Fruit fly (Drosophila melanogaster) whole organism, embryonic: ENCODE measurements around the gene CG18766.

ENCODE experiments used
- Bdp1 ChIP-seq: fragments of 200-800 bp; sonication (Bioruptor generic); optimal IDR thresholded peaks from 3 replicates; lab custom pipeline; 2016; ENCODE audit warnings: missing biosample characterization, missing genetic modification characterization
- CG10321 ChIP-seq: fragments of 200-800 bp; sonication (Bioruptor generic); IDR thresholded peaks from 2 replicates; pipeline ENCODE4 v1.3.6; 2022; ENCODE audit warnings: missing biosample characterization, missing genetic modification characterization
- CG12104 ChIP-seq: fragments of 200-800 bp; sonication (Bioruptor generic); optimal IDR thresholded peaks from 3 replicates; lab custom pipeline; 2016; ENCODE audit warnings: missing biosample characterization, missing genetic modification characterization
- CG12236 ChIP-seq: fragments of 200-800 bp; sonication (Bioruptor generic); optimal IDR thresholded peaks from 2 replicates; lab custom pipeline; 2016; ENCODE audit warnings: missing biosample characterization, missing genetic modification characterization
- CG15479 ChIP-seq: fragments of 200-800 bp; sonication (Bioruptor generic); optimal IDR thresholded peaks from 3 replicates; lab custom pipeline; 2019; ENCODE audit warnings: missing biosample characterization, mild to moderate bottlenecking, missing genetic modification characterization, moderate library complexity
- CG17612 ChIP-seq: fragments of 200-800 bp; sonication (Bioruptor generic); IDR thresholded peaks from 2 replicates; pipeline ENCODE4 v1.3.6; 2022; ENCODE audit warnings: missing biosample characterization, missing genetic modification characterization
- CG2116 ChIP-seq: fragments of 200-800 bp; sonication (Bioruptor generic); optimal IDR thresholded peaks from 3 replicates; lab custom pipeline; 2018; ENCODE audit warnings: missing biosample characterization, mild to moderate bottlenecking, missing genetic modification characterization
- CG2712 ChIP-seq: fragments of 200-800 bp; optimal IDR thresholded peaks from 3 replicates; lab custom pipeline; 2019; ENCODE audit warnings: missing biosample characterization, mild to moderate bottlenecking, missing genetic modification characterization, moderate library complexity
- CG31365 ChIP-seq: fragments of 200-800 bp; sonication (Bioruptor generic); optimal IDR thresholded peaks from 2 replicates; lab custom pipeline; 2018; ENCODE audit warnings: missing biosample characterization, mild to moderate bottlenecking, missing genetic modification characterization
- CG3163 ChIP-seq: fragments of 200-800 bp; sonication (Bioruptor generic); optimal IDR thresholded peaks from 3 replicates; lab custom pipeline; 2016; ENCODE audit warnings: missing biosample characterization, missing genetic modification characterization
- CG32772 ChIP-seq: fragments of 200-800 bp; sonication (Bioruptor generic); IDR thresholded peaks from 2 replicates; pipeline ENCODE4 v1.3.6; 2022; ENCODE audit warnings: missing biosample characterization, missing genetic modification characterization
- CG3847 ChIP-seq: fragments of 200-800 bp; sonication (Bioruptor generic); IDR thresholded peaks from 2 replicates; pipeline ENCODE4 v1.3.6; 2022; ENCODE audit warnings: missing biosample characterization, missing genetic modification characterization
- CG4404 ChIP-seq: fragments of 200-800 bp; sonication (Bioruptor generic); IDR thresholded peaks from 2 replicates; pipeline ENCODE4 v1.3.6; 2022; ENCODE audit warnings: missing biosample characterization, missing genetic modification characterization
- CG4424 ChIP-seq: fragments of 200-800 bp; sonication (Bioruptor generic); optimal IDR thresholded peaks from 3 replicates; lab custom pipeline; 2016; ENCODE audit warnings: missing biosample characterization, missing genetic modification characterization
- CG4730 ChIP-seq: fragments of 200-800 bp; sonication (Bioruptor generic); IDR thresholded peaks from 2 replicates; pipeline ENCODE4 v1.3.6; 2022; ENCODE audit warnings: missing biosample characterization, missing genetic modification characterization
- CG6765 ChIP-seq: fragments of 200-800 bp; sonication (Bioruptor generic); optimal IDR thresholded peaks from 3 replicates; lab custom pipeline; 2017; ENCODE audit warnings: missing biosample characterization, mild to moderate bottlenecking, missing genetic modification characterization
- CG7372 ChIP-seq: fragments of 200-800 bp; sonication (Bioruptor generic); IDR thresholded peaks from 2 replicates; pipeline ENCODE4 v1.3.6; 2022; ENCODE audit warnings: missing biosample characterization, missing genetic modification characterization
- CG7928 ChIP-seq: fragments of 200-800 bp; sonication (Bioruptor generic); optimal IDR thresholded peaks from 2 replicates; lab custom pipeline; 2017; ENCODE audit warnings: missing biosample characterization, mild to moderate bottlenecking, missing genetic modification characterization
- D19B ChIP-seq: fragments of 200-800 bp; sonication (Bioruptor generic); optimal IDR thresholded peaks from 2 replicates; lab custom pipeline; 2017; ENCODE audit warnings: missing biosample characterization, mild to moderate bottlenecking, missing genetic modification characterization
- Doc3 ChIP-seq: fragments of 200-800 bp; sonication (Bioruptor generic); IDR thresholded peaks from 3 replicates; pipeline ENCODE4 v1.3.6; 2022; ENCODE audit warnings: missing biosample characterization, missing genetic modification characterization; ENCODE audit not compliant: partially characterized antibody
- Dp ChIP-seq: fragments of 200-800 bp; sonication (Bioruptor generic); optimal IDR thresholded peaks from 2 replicates; lab custom pipeline; 2018; ENCODE audit warnings: missing biosample characterization, mild to moderate bottlenecking, missing genetic modification characterization, moderate library complexity
- HLH54F ChIP-seq: fragments of 200-800 bp; sonication (Bioruptor generic); optimal IDR thresholded peaks from 3 replicates; lab custom pipeline; 2016; ENCODE audit warnings: missing biosample characterization, missing genetic modification characterization
- Hr39 ChIP-seq: fragments of >200 bp; optimal IDR thresholded peaks from 2 replicates; lab custom pipeline; 2017
- MBD-R2 ChIP-seq: fragments of 200-800 bp; sonication (Bioruptor generic); IDR thresholded peaks from 2 replicates; pipeline ENCODE4 v1.3.6; 2022; ENCODE audit warnings: missing biosample characterization, missing genetic modification characterization
- MTF-1 ChIP-seq: fragments of 200-800 bp; sonication (Bioruptor generic); optimal IDR thresholded peaks from 2 replicates; lab custom pipeline; 2018; ENCODE audit warnings: missing biosample characterization, mild to moderate bottlenecking, missing genetic modification characterization, borderline replicate concordance
- Mes4 ChIP-seq: fragments of 200-800 bp; sonication (Bioruptor generic); optimal IDR thresholded peaks from 2 replicates; lab custom pipeline; 2016; ENCODE audit warnings: missing biosample characterization, missing genetic modification characterization
- NK7.1 ChIP-seq: fragments of 200-800 bp; sonication (Bioruptor generic); optimal IDR thresholded peaks from 3 replicates; lab custom pipeline; 2016; ENCODE audit warnings: missing biosample characterization, missing genetic modification characterization
- NfI ChIP-seq: fragments of 200-800 bp; sonication (Bioruptor generic); optimal IDR thresholded peaks from 3 replicates; lab custom pipeline; 2018; ENCODE audit warnings: missing biosample characterization, mild to moderate bottlenecking, missing genetic modification characterization, moderate library complexity
- Ssrp ChIP-seq: fragments of 200-800 bp; sonication (Bioruptor generic); optimal IDR thresholded peaks from 2 replicates; lab custom pipeline; 2018; ENCODE audit warnings: missing biosample characterization, mild to moderate bottlenecking, missing genetic modification characterization, moderate library complexity
- Usf ChIP-seq: fragments of 200-800 bp; sonication (Bioruptor generic); optimal IDR thresholded peaks from 2 replicates; lab custom pipeline; 2017; ENCODE audit warnings: missing genotype, missing biosample characterization, missing genetic modification characterization
- al ChIP-seq: fragments of 200-800 bp; sonication (Bioruptor generic); IDR thresholded peaks from 2 replicates; pipeline ENCODE4 v1.3.6; 2022; ENCODE audit warnings: missing biosample characterization, missing genetic modification characterization
- ap ChIP-seq: fragments of 200-800 bp; sonication (Bioruptor generic); IDR thresholded peaks from 2 replicates; pipeline ENCODE4 v1.3.6; 2022; ENCODE audit warnings: missing biosample characterization, missing genetic modification characterization
- az2 ChIP-seq: fragments of 200-800 bp; sonication (Bioruptor generic); optimal IDR thresholded peaks from 3 replicates; lab custom pipeline; 2016; ENCODE audit warnings: missing biosample characterization, missing genetic modification characterization
- bowl ChIP-seq: fragments of 200-800 bp; sonication (Bioruptor generic); IDR thresholded peaks from 2 replicates; pipeline ENCODE4 v1.3.6; 2022; ENCODE audit warnings: missing biosample characterization, missing genetic modification characterization
- crp ChIP-seq, 2 experiments: fragments of 200-800 bp; sonication (Bioruptor generic); optimal IDR thresholded peaks; 2 replicates in 1 of 2; 3 replicates in 1 of 2; lab custom pipeline; 2017; ENCODE audit warnings: missing biosample characterization in 2 of 2, missing genetic modification characterization in 2 of 2, mild to moderate bottlenecking in 1 of 2, moderate library complexity in 1 of 2
- dan ChIP-seq: fragments of 200-800 bp; sonication (Bioruptor generic); IDR thresholded peaks from 2 replicates; pipeline ENCODE4 v1.3.6; 2022; ENCODE audit warnings: missing biosample characterization, missing genetic modification characterization
- eve ChIP-seq, 2 experiments: fragments of >200 bp; optimal IDR thresholded peaks; 2 replicates each; lab custom pipeline; 2017; ENCODE audit warnings: missing biosample characterization in 2 of 2, missing genetic modification characterization in 2 of 2
- exex ChIP-seq: fragments of 200-800 bp; sonication (Bioruptor generic); optimal IDR thresholded peaks from 4 replicates; lab custom pipeline; 2018; ENCODE audit warnings: missing biosample characterization, mild to moderate bottlenecking, missing genetic modification characterization, moderate library complexity
- fu2 ChIP-seq: fragments of 200-800 bp; sonication (Bioruptor generic); optimal IDR thresholded peaks from 2 replicates; lab custom pipeline; 2016; ENCODE audit warnings: missing biosample characterization, missing genetic modification characterization
- h ChIP-seq: fragments of >200 bp; optimal IDR thresholded peaks from 2 replicates; lab custom pipeline; 2017
- ken ChIP-seq: fragments of 200-800 bp; sonication (Bioruptor generic); IDR thresholded peaks from 3 replicates; pipeline ENCODE4 v1.3.6; 2022; ENCODE audit warnings: missing biosample characterization, missing genetic modification characterization
- lola ChIP-seq, 3 experiments: fragments of >200 bp in 2 of 3; fragments of 200-800 bp in 1 of 3; sonication (Bioruptor generic) in 1 of 3; optimal IDR thresholded peaks; 2 replicates each; lab custom pipeline; 2017 to 2019; ENCODE audit warnings: missing biosample characterization in 3 of 3, missing genetic modification characterization in 3 of 3, mild to moderate bottlenecking in 1 of 3, moderate library complexity in 1 of 3
- mld ChIP-seq: fragments of 200-800 bp; sonication (Bioruptor generic); IDR thresholded peaks from 3 replicates; pipeline ENCODE4 v1.3.6; 2022; ENCODE audit warnings: missing biosample characterization, missing genetic modification characterization; ENCODE audit not compliant: partially characterized antibody
- otp ChIP-seq: fragments of 200-800 bp; sonication (Bioruptor generic); IDR thresholded peaks from 3 replicates; pipeline ENCODE4, ENCODE4 v1.3.6; 2022; ENCODE audit warnings: missing biosample characterization, missing genetic modification characterization
- psq ChIP-seq: fragments of 200-800 bp; sonication (Bioruptor generic); optimal IDR thresholded peaks from 2 replicates; lab custom pipeline; 2017; ENCODE audit warnings: missing biosample characterization, missing genetic modification characterization
- trem ChIP-seq: fragments of 200-800 bp; optimal IDR thresholded peaks from 3 replicates; lab custom pipeline; 2019; ENCODE audit warnings: missing biosample characterization, mild to moderate bottlenecking, missing genetic modification characterization, moderate library complexity
- wdn ChIP-seq: fragments of 200-800 bp; sonication (Bioruptor generic); IDR thresholded peaks from 2 replicates; pipeline ENCODE4 v1.3.6; 2022; ENCODE audit warnings: missing biosample characterization, missing genetic modification characterization
- wor ChIP-seq: fragments of 200-800 bp; sonication (Bioruptor generic); IDR thresholded peaks from 2 replicates; pipeline ENCODE4 v1.3.6; 2022; ENCODE audit warnings: missing biosample characterization, missing genetic modification characterization
- yki ChIP-seq: fragments of >200 bp; optimal IDR thresholded peaks from 3 replicates; lab custom pipeline; 2018
- zf30C ChIP-seq: fragments of 200-800 bp; sonication (Bioruptor generic); optimal IDR thresholded peaks from 3 replicates; lab custom pipeline; 2018; ENCODE audit warnings: missing biosample characterization, mild to moderate bottlenecking, missing genetic modification characterization
- zfh2 ChIP-seq: fragments of 200-800 bp; sonication (Bioruptor generic); optimal IDR thresholded peaks from 2 replicates; lab custom pipeline; 2016; ENCODE audit warnings: missing biosample characterization, missing genetic modification characterization

CG18766 gene

dm6 chr3R:27274533-27275447 is 29.7 kb upstream of the CG18766 start, which contains the start of gene CG5938 (continued):
- no peak for TF ChIP-seq al
- TF ChIP-seq crp (GFP tag; optimal IDR thresholded peaks at IDR 0.05; lab: Kevin White, UChicago) = peak; percentile 29 to 88
- TF ChIP-seq ap (GFP tag; lab: Robert Waterston, UW) = no peak
- TF ChIP-seq CG7928 (GFP tag; lab: Kevin White, UChicago) = no peak
- no peak for TF ChIP-seq NK7.1
- TF ChIP-seq MBD-R2 (GFP tag; lab: Robert Waterston, UW) = peak; percentile 38; the same call in 1 of the 2 replicates
- TF ChIP-seq az2 (GFP tag; lab: Kevin White, UChicago) = peak; percentile 15
- TF ChIP-seq CG10321 = no peak
- TF ChIP-seq CG3163 (GFP tag; lab: Kevin White, UChicago) = no peak
- TF ChIP-seq ken (GFP tag; lab: Robert Waterston, UW) = 0 out of 3 replicates have a peak, but pooled peaks have one; percentile 13
- no peak for TF ChIP-seq CG17612 (GFP tag; lab: Robert Waterston, UW)
- TF ChIP-seq D19B (GFP tag; lab: Kevin White, UChicago) = no peak
- TF ChIP-seq CG12236 (GFP tag; lab: Kevin White, UChicago) = no peak
- TF ChIP-seq wor (GFP tag; lab: Robert Waterston, UW) = no peak
- no peak for TF ChIP-seq psq (GFP tag; lab: Kevin White, UChicago)
- no peak for TF ChIP-seq Doc3 (GFP tag; lab: Robert Waterston, UW)
- peak; percentile 47 for TF ChIP-seq NfI (GFP tag; lab: Kevin White, UChicago)
- TF ChIP-seq trem (tag; lab: Kevin White, UChicago) = peak; percentile 92
- no peak for TF ChIP-seq CG31365
- TF ChIP-seq wdn (GFP tag; lab: Robert Waterston, UW) = no peak
- peak; percentile 66 for TF ChIP-seq Dp
- no peak for TF ChIP-seq Bdp1 (GFP tag; lab: Kevin White, UChicago)
- TF ChIP-seq CG3847 = peak; percentile 44
- peak; percentile 38 for TF ChIP-seq CG4424 (GFP tag; lab: Kevin White, UChicago)
- TF ChIP-seq h (lab: Kevin White, UChicago) = no peak
- peak; percentile 53 for TF ChIP-seq CG15479
- TF ChIP-seq bowl = no peak
- TF ChIP-seq zfh2 (GFP tag; lab: Kevin White, UChicago) = no peak
- no peak for TF ChIP-seq CG6765
- TF ChIP-seq zf30C (GFP tag; lab: Kevin White, UChicago) = no peak
- no peak for TF ChIP-seq CG7372 (GFP tag; lab: Robert Waterston, UW)
- TF ChIP-seq lola (GFP tag; optimal IDR thresholded peaks at IDR 0.05; lab: Kevin White, UChicago) = peak in 1 of 3 experiments; percentile 20
- TF ChIP-seq mld (GFP tag; lab: Robert Waterston, UW) = no peak
- no peak for TF ChIP-seq dan (GFP tag; lab: Robert Waterston, UW)
- TF ChIP-seq Ssrp = peak; percentile 21
- no peak for TF ChIP-seq eve (GFP tag; optimal IDR thresholded peaks at IDR 0.05; lab: Kevin White, UChicago)
- no peak for TF ChIP-seq exex (tag; lab: Kevin White, UChicago)
- TF ChIP-seq Mes4 (GFP tag; lab: Kevin White, UChicago) = no peak
- TF ChIP-seq CG2116 (GFP tag; lab: Kevin White, UChicago) = peak; percentile 39
- no peak for TF ChIP-seq CG32772 (GFP tag; lab: Robert Waterston, UW)
- TF ChIP-seq CG12104 (GFP tag; lab: Kevin White, UChicago) = no peak
- TF ChIP-seq yki (lab: Kevin White, UChicago) = no peak
- TF ChIP-seq HLH54F (GFP tag; lab: Kevin White, UChicago) = no peak
- no peak for TF ChIP-seq CG4404
- peak; percentile 50 for TF ChIP-seq CG2712 (tag; lab: Kevin White, UChicago)
- TF ChIP-seq fu2 (GFP tag; lab: Kevin White, UChicago) = no peak
- no peak for TF ChIP-seq CG4730 (GFP tag; lab: Robert Waterston, UW)
- TF ChIP-seq otp (GFP tag; lab: Robert Waterston, UW) = no peak
- TF ChIP-seq Usf (GFP tag; lab: Kevin White, UChicago) = no peak
- TF ChIP-seq Hr39 (lab: Kevin White, UChicago) = no peak
- no peak for TF ChIP-seq MTF-1 (GFP tag; lab: Kevin White, UChicago)
